Fruit fly (Drosophila melanogaster) whole organism: ENCODE measurements around the gene CG7208.

Source experiments
- CG8478 ChIP-seq: fragments of >200 bp; optimal IDR thresholded peaks from 2 replicates; lab custom pipeline; 2018; ENCODE audit warnings: inconsistent platforms
- EcR ChIP-seq, 2 experiments: fragments of >200 bp; optimal IDR thresholded peaks; 2 replicates each; lab custom pipeline; 2017; ENCODE audit warnings: missing biosample characterization in 2 of 2, missing genetic modification characterization in 2 of 2, missing genetic modification reagents in 2 of 2
- pan ChIP-seq: fragments of >200 bp; optimal IDR thresholded peaks from 2 replicates; lab custom pipeline; 2017
- psq ChIP-seq: fragments of >200 bp; optimal IDR thresholded peaks from 2 replicates; lab custom pipeline; 2017
- usp ChIP-seq: fragments of >200 bp; optimal IDR thresholded peaks from 2 replicates; lab custom pipeline; 2017; ENCODE audit warnings: missing biosample characterization, missing genetic modification characterization, mixed read lengths

- TF ChIP-seq pan (lab: Kevin White, UChicago), result no peak
- TF ChIP-seq usp, result no peak
- TF ChIP-seq psq (lab: Kevin White, UChicago), result no peak
- no peak for TF ChIP-seq CG8478 (lab: Kevin White, UChicago)
- TF ChIP-seq EcR (GFP tag; optimal IDR thresholded peaks at IDR 0.05; lab: Kevin White, UChicago), result no peak
Measured at dm6 chr3R:18226043-18226808, 40.7 kb upstream of the CG7208 start, which contains the start of the genes CG7168 and Mdh2.
